Worm (Caenorhabditis elegans): ENCODE data around the gene pid-1.

DNA sequence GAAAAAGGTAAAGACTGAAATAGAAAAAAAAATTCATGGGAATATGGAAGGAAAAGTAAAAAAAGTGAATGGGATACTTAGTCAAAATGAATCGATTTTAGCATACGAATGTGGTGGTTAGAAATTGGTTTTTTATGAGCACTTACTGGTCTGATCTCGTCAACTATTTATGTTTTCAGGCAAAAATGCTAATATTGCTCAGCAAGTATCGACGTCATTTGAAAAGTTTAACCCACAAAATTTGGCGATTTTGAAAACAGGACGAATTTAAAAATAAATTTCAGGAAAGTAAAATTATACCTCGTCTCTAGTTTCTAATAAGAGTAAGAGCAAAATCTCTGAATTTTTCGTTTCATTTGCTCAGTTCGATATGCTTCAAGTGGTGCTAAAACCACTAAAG is 47.1 kb downstream of the pid-1 start:
- TF ChIP-seq ets-4 (tag; optimal IDR thresholded peaks at IDR 0.05) = no peak
- TF ChIP-seq pqm-1 (tag; optimal IDR thresholded peaks at IDR 0.05) = no peak
- TF ChIP-seq nfya-1 (tag; optimal IDR thresholded peaks at IDR 0.05) = no peak
- TF ChIP-seq F13H6.1 (tag; optimal IDR thresholded peaks at IDR 0.05) = no peak
- TF ChIP-seq rnt-1 (tag; optimal IDR thresholded peaks at IDR 0.05) = no peak
- TF ChIP-seq pha-4 (tag; optimal IDR thresholded peaks at IDR 0.05) = no peak
- no peak for TF ChIP-seq hlh-15 (tag; optimal IDR thresholded peaks at IDR 0.05)
- no peak for TF ChIP-seq hlh-30 (tag; optimal IDR thresholded peaks at IDR 0.05; ENCODE audit: insufficient read depth)
- no peak for TF ChIP-seq elt-4 (tag; optimal IDR thresholded peaks at IDR 0.05)
- no peak for TF ChIP-seq dve-1 (tag; optimal IDR thresholded peaks at IDR 0.05)
